Worm (Caenorhabditis elegans) whole organism, L2 larva: ENCODE data around the gene Y51A2B.9.
"Not testable (repeated sequence)": the region's sequence is repeated elsewhere in the genome, so short reads cannot be mapped to it uniquely, and the experiment has no call there.

Source experiments
- F13H6.1 ChIP-seq: sonication (generic microtip); optimal IDR thresholded peaks from 2 replicates; lab custom pipeline; 2016; ENCODE audit warnings: missing genetic modification characterization, missing compliant biosample characterization
- R02D3.7 ChIP-seq: fragments of 150-350 bp; optimal IDR thresholded peaks from 2 replicates; lab custom pipeline; 2014; ENCODE audit warnings: missing biosample characterization, missing genetic modification characterization
- Y55F3AM.14 ChIP-seq: fragments of 200-800 bp; sonication (Bioruptor generic); optimal IDR thresholded peaks from 2 replicates; lab custom pipeline; 2018; ENCODE audit warnings: mild to moderate bottlenecking, missing genetic modification characterization, missing compliant biosample characterization
- aly-2 ChIP-seq: fragments of 150-350 bp; optimal IDR thresholded peaks from 2 replicates; lab custom pipeline; 2014; ENCODE audit warnings: missing biosample characterization, missing genetic modification characterization
- ama-1 ChIP-seq: fragments of 150-350 bp; optimal IDR thresholded peaks from 2 replicates; lab custom pipeline; 2018; ENCODE audit warnings: inconsistent platforms
- ceh-16 ChIP-seq: fragments of 150-350 bp; optimal IDR thresholded peaks from 2 replicates; lab custom pipeline; 2014; ENCODE audit warnings: missing biosample characterization, missing genetic modification characterization
- ceh-82 ChIP-seq: fragments of 150-350 bp; optimal IDR thresholded peaks from 2 replicates; lab custom pipeline; 2014; ENCODE audit warnings: missing biosample characterization, missing genetic modification characterization
- crh-2 ChIP-seq: sonication (generic microtip); optimal IDR thresholded peaks from 2 replicates; lab custom pipeline; 2017; ENCODE audit warnings: missing biosample characterization, missing genetic modification characterization
- egl-27 ChIP-seq: sonication (generic microtip); optimal IDR thresholded peaks from 3 replicates; lab custom pipeline; 2017; ENCODE audit warnings: missing biosample characterization, missing genetic modification reagents, missing genetic modification characterization
- elt-3 ChIP-seq: sonication (generic microtip); optimal IDR thresholded peaks from 2 replicates; lab custom pipeline; 2017; ENCODE audit warnings: missing biosample characterization, missing genetic modification characterization
- gmeb-1 ChIP-seq: fragments of 150-350 bp; optimal IDR thresholded peaks from 2 replicates; lab custom pipeline; 2014; ENCODE audit warnings: missing biosample characterization, missing genetic modification characterization
- lin-11 ChIP-seq: fragments of 150-350 bp; sonication (generic microtip); optimal IDR thresholded peaks from 2 replicates; lab custom pipeline; 2014; ENCODE audit warnings: missing biosample characterization, missing genetic modification characterization, inconsistent platforms, mixed read lengths
- lin-13 ChIP-seq: fragments of 150-350 bp; optimal IDR thresholded peaks from 2 replicates; lab custom pipeline; 2014; ENCODE audit warnings: missing biosample characterization, missing genetic modification reagents, missing genetic modification characterization
- lin-39 ChIP-seq: fragments of 150-350 bp; optimal IDR thresholded peaks from 2 replicates; lab custom pipeline; 2014; ENCODE audit warnings: missing biosample characterization, missing genetic modification reagents, missing genetic modification characterization
- lsy-2 ChIP-seq, 2 experiments: fragments of 150-350 bp in 1 of 2; sonication (generic microtip) in 1 of 2; optimal IDR thresholded peaks; 2 replicates each; lab custom pipeline; 2014 to 2017; ENCODE audit warnings: missing biosample characterization in 2 of 2, missing genetic modification characterization in 2 of 2
- mab-5 ChIP-seq: fragments of 150-350 bp; optimal IDR thresholded peaks from 2 replicates; lab custom pipeline; 2014; ENCODE audit warnings: missing biosample characterization, missing genetic modification characterization
- mdl-1 ChIP-seq, 2 experiments: fragments of 150-350 bp in 1 of 2; sonication (generic microtip) in 1 of 2; optimal IDR thresholded peaks; 2 replicates each; lab custom pipeline; 2017; ENCODE audit warnings: missing biosample characterization in 2 of 2, missing genetic modification characterization in 2 of 2
- nhr-10 ChIP-seq: sonication (generic microtip); optimal IDR thresholded peaks from 2 replicates; lab custom pipeline; 2017; ENCODE audit warnings: missing biosample characterization, missing genetic modification characterization
- nhr-12 ChIP-seq: fragments of 150-350 bp; optimal IDR thresholded peaks from 2 replicates; lab custom pipeline; 2014; ENCODE audit warnings: missing biosample characterization, missing genetic modification characterization
- nhr-129 ChIP-seq: fragments of 150-350 bp; optimal IDR thresholded peaks from 2 replicates; lab custom pipeline; 2014; ENCODE audit warnings: missing biosample characterization, missing genetic modification characterization
- nhr-21 ChIP-seq: fragments of 150-350 bp; optimal IDR thresholded peaks from 2 replicates; lab custom pipeline; 2014; ENCODE audit warnings: missing biosample characterization, missing genetic modification characterization
- nhr-23 ChIP-seq: fragments of 150-350 bp; optimal IDR thresholded peaks from 2 replicates; lab custom pipeline; 2014; ENCODE audit warnings: missing biosample characterization, missing genetic modification reagents, missing genetic modification characterization
- nhr-237 ChIP-seq: fragments of 150-350 bp; optimal IDR thresholded peaks from 2 replicates; lab custom pipeline; 2014; ENCODE audit warnings: missing biosample characterization, missing genetic modification characterization
- nhr-25 ChIP-seq: fragments of 150-350 bp; sonication (generic microtip); optimal IDR thresholded peaks from 3 replicates; lab custom pipeline; 2014; ENCODE audit warnings: missing biosample characterization, missing genetic modification characterization
- nhr-6 ChIP-seq: fragments of 150-350 bp; optimal IDR thresholded peaks from 2 replicates; lab custom pipeline; 2014; ENCODE audit warnings: missing biosample characterization, missing genetic modification characterization
- nhr-77 ChIP-seq: fragments of 150-350 bp; optimal IDR thresholded peaks from 2 replicates; lab custom pipeline; 2014; ENCODE audit warnings: missing biosample characterization, missing genetic modification characterization
- peb-1 ChIP-seq: fragments of 150-350 bp; optimal IDR thresholded peaks from 2 replicates; lab custom pipeline; 2014; ENCODE audit warnings: missing biosample characterization, missing genetic modification characterization
- sem-4 ChIP-seq: fragments of 150-350 bp; optimal IDR thresholded peaks from 2 replicates; lab custom pipeline; 2014; ENCODE audit warnings: missing biosample characterization, missing genetic modification reagents, missing genetic modification characterization
- skn-1 ChIP-seq: sonication (generic microtip); optimal IDR thresholded peaks from 2 replicates; lab custom pipeline; 2017; ENCODE audit warnings: missing biosample characterization, missing genetic modification characterization
- sma-3 ChIP-seq: sonication (generic microtip); optimal IDR thresholded peaks from 2 replicates; lab custom pipeline; 2016; ENCODE audit warnings: missing genetic modification reagents, missing genetic modification characterization, missing compliant biosample characterization
- sma-9 ChIP-seq, 2 experiments: fragments of 150-350 bp in 1 of 2; sonication (generic microtip) in 1 of 2; optimal IDR thresholded peaks; 2 replicates each; lab custom pipeline; 2014 to 2016; ENCODE audit warnings: missing genetic modification characterization in 2 of 2, mild to moderate bottlenecking in 1 of 2, missing biosample characterization in 1 of 2, missing compliant biosample characterization in 1 of 2, missing genetic modification reagents in 1 of 2, moderate library complexity in 1 of 2
- snpc-4 ChIP-seq: fragments of 150-350 bp; optimal IDR thresholded peaks from 2 replicates; lab custom pipeline; 2014; ENCODE audit warnings: missing biosample characterization, missing genetic modification characterization
- unc-39 ChIP-seq: fragments of 150-350 bp; optimal IDR thresholded peaks from 2 replicates; lab custom pipeline; 2014; ENCODE audit warnings: missing biosample characterization, missing genetic modification characterization
- unc-55 ChIP-seq: fragments of 150-350 bp; sonication (generic microtip); optimal IDR thresholded peaks from 3 replicates; lab custom pipeline; 2014; ENCODE audit warnings: missing biosample characterization, missing genetic modification reagents, missing genetic modification characterization
- unc-62 ChIP-seq: fragments of 150-350 bp; optimal IDR thresholded peaks from 2 replicates; lab custom pipeline; 2014; ENCODE audit warnings: missing biosample characterization, missing genetic modification reagents, missing genetic modification characterization
- ztf-1 ChIP-seq: fragments of 200-800 bp; sonication (Bioruptor generic); conservative IDR thresholded peaks from 2 replicates; pipeline ENCODE4 v1.3.6; 2022; ENCODE audit warnings: missing genetic modification characterization, missing compliant biosample characterization
- ztf-11 ChIP-seq: sonication (generic microtip); optimal IDR thresholded peaks from 2 replicates; lab custom pipeline; 2017; ENCODE audit warnings: missing biosample characterization, missing genetic modification characterization
- ztf-4 ChIP-seq: fragments of 150-350 bp; optimal IDR thresholded peaks from 2 replicates; lab custom pipeline; 2014; ENCODE audit warnings: missing biosample characterization, missing genetic modification characterization

Gene Y51A2B.9

ce11 chrV:18395649-18396048, at the start of gene Y51A2B.9:
Gene Y51A2B.9, minus strand, starts transcription at chrV:18395749.
- TF ChIP-seq lin-11: no peak
- TF ChIP-seq R02D3.7 (tag; lab: Kevin White, UChicago): no peak
- TF ChIP-seq nhr-6 (tag; lab: Kevin White, UChicago): no peak
- no peak for TF ChIP-seq aly-2 (tag; lab: Kevin White, UChicago)
- TF ChIP-seq egl-27 (tag; lab: Kevin White, UChicago): no peak
- TF ChIP-seq lin-13: no peak
- TF ChIP-seq sma-3 (GFP tag; lab: Kevin White, UChicago): no peak
- TF ChIP-seq nhr-12 (tag; lab: Kevin White, UChicago): no peak
- no peak for TF ChIP-seq unc-39 (tag; lab: Kevin White, UChicago)
- no peak for TF ChIP-seq gmeb-1 (tag; lab: Kevin White, UChicago)
- TF ChIP-seq ztf-1 (GFP tag; lab: Robert Waterston, UW): no peak
- TF ChIP-seq elt-3 (tag; lab: Kevin White, UChicago): no peak
- TF ChIP-seq nhr-25 (tag; lab: Kevin White, UChicago): no peak
- no peak for TF ChIP-seq ceh-82 (tag; lab: Kevin White, UChicago)
- no peak for TF ChIP-seq unc-55
- TF ChIP-seq unc-62 (GFP tag; lab: Kevin White, UChicago): no peak
- no peak for TF ChIP-seq crh-2 (tag; lab: Kevin White, UChicago)
- TF ChIP-seq peb-1 (tag; lab: Kevin White, UChicago): no peak
- TF ChIP-seq nhr-21 (tag; lab: Kevin White, UChicago): no peak

ce11 chrV:18444118-18444517, 48.6 kb upstream of the Y51A2B.9 start, which contains the start of gene ZK228.1:
Gene ZK228.1, plus strand, starts transcription at chrV:18444418.
- TF ChIP-seq nhr-77 (tag; lab: Kevin White, UChicago) (no peak), sma-9 (GFP tag; optimal IDR thresholded peaks at IDR 0.05; lab: Kevin White, UChicago) (no peak), sma-9 (tag; optimal IDR thresholded peaks at IDR 0.05; lab: Kevin White, UChicago) (no peak), mdl-1 (tag; optimal IDR thresholded peaks at IDR 0.05; lab: Kevin White, UChicago) (no peak), lin-39 (tag; lab: Kevin White, UChicago) (no peak), nhr-129 (no peak), unc-62 (GFP tag; lab: Kevin White, UChicago) (no peak), ceh-16 (no peak), sem-4 (tag; lab: Kevin White, UChicago) (no peak), nhr-12 (tag; lab: Kevin White, UChicago) (no peak), Y55F3AM.14 (GFP tag; lab: Kevin White, UChicago) (no peak), ceh-82 (tag; lab: Kevin White, UChicago) (no peak), ama-1 (lab: Kevin White, UChicago) (no peak), snpc-4 (no peak), unc-55 (no peak), F13H6.1 (no peak), nhr-10 (tag; lab: Kevin White, UChicago) (no peak)

ce11 chrV:18439469-18439868, 43.9 kb upstream of the Y51A2B.9 start, which contains the start of gene ZK262.9:
Gene ZK262.9, plus strand, starts transcription at chrV:18439769.
- not testable (repeated sequence) for TF ChIP-seq unc-39 (tag; lab: Kevin White, UChicago); Y55F3AM.14 (GFP tag; lab: Kevin White, UChicago); nhr-237
- TF ChIP-seq, all 48 proteins: peak for 0; not testable (repeated sequence) for 48

ce11 chrV:18438081-18438480, 42.5 kb upstream of the Y51A2B.9 start, which contains the start of gene ZK262.8:
Gene ZK262.8, plus strand, starts transcription at chrV:18438381.
- TF ChIP-seq nhr-23 (tag; lab: Kevin White, UChicago): no peak
- TF ChIP-seq ztf-4 (tag; lab: Kevin White, UChicago): no peak
- no peak for TF ChIP-seq lin-13
- TF ChIP-seq nhr-25 (tag; lab: Kevin White, UChicago): no peak
- no peak for TF ChIP-seq F13H6.1
- TF ChIP-seq unc-62 (GFP tag; lab: Kevin White, UChicago): no peak
- TF ChIP-seq nhr-77 (tag; lab: Kevin White, UChicago): no peak
- TF ChIP-seq ztf-11 (tag; lab: Kevin White, UChicago): no peak
- no peak for TF ChIP-seq skn-1 (tag; lab: Kevin White, UChicago)
- no peak for TF ChIP-seq unc-39 (tag; lab: Kevin White, UChicago)
- TF ChIP-seq ama-1 (lab: Kevin White, UChicago): no peak
- no peak for TF ChIP-seq elt-3 (tag; lab: Kevin White, UChicago)
- TF ChIP-seq nhr-6 (tag; lab: Kevin White, UChicago): no peak
- no peak for TF ChIP-seq lsy-2 (tag; optimal IDR thresholded peaks at IDR 0.05; lab: Kevin White, UChicago)
- TF ChIP-seq mab-5: no peak
- TF ChIP-seq nhr-12 (tag; lab: Kevin White, UChicago): no peak
- TF ChIP-seq egl-27 (tag; lab: Kevin White, UChicago): no peak
- TF ChIP-seq sma-9 (GFP tag; optimal IDR thresholded peaks at IDR 0.05; lab: Kevin White, UChicago): no peak
- TF ChIP-seq sma-9 (tag; optimal IDR thresholded peaks at IDR 0.05; lab: Kevin White, UChicago): no peak
- TF ChIP-seq, all 48 proteins: peak for 0
